Fruit fly (Drosophila melanogaster): ENCODE measurements around the gene CG17187.

DNA sequence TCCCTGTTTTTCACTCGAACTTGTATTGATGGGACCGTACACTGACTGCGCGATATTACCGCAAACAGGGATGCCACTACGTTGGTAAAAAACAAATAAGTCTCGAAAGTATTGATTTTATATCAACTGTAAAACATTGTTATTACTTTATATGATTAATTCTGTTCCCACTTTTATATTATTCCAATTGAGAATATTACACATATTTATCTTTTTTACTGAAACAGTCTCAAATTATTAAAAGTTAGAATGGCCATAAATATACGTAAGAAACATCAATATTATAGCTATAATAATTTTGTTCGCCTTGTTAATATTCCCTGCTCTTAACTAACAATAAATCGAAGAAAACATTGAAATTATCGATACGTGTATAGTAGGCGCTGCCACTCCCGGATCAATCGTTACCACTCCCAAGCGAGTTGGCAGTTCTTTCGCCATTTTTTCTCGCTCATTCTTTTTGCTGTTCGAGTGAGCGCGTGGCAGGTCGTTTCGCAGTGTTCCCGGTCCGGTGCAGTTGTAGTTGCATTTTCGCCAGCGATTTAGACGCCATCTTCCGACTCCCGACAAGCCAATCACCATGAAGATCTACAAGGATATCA is 21.8 kb downstream of the CG17187 start, which contains the start of the genes SdhC and Tctp:
- TF ChIP-seq OdsH (GFP tag; optimal IDR thresholded peaks at IDR 0.05), result peak; percentile 13
- TF ChIP-seq dsf (GFP tag; optimal IDR thresholded peaks at IDR 0.05; ENCODE audit: borderline replicate concordance), result peak; percentile 46
